Worm (Caenorhabditis elegans): ENCODE measurements around the gene ubc-8.
"Not testable (repeated sequence)": the region's sequence is repeated elsewhere in the genome, so short reads cannot be mapped to it uniquely, and the experiment has no call there.

DNA sequence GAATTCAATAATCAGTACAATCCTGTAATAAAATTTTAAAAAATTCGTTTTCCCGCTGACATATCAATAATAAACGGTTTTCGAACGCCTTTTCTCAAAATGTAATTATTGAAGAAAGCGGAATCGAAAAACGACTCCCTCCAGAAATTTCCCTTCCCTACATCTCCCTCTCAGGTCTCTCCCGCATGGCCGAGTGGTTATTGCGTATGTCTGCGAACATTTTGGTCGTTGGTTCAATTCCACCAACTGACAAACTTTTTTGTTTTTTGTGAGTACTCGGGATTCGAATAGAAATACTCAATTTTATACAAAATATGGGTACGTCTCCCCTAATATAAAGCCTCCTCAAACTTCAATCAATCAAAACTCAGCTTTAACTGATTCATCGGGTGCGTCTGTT is 33.0 kb upstream of the ubc-8 start:
- not testable (repeated sequence) for TF ChIP-seq lin-32, ces-1 (GFP tag; optimal IDR thresholded peaks at IDR 0.05)
